Worm (Caenorhabditis elegans) whole organism, L2 larva: Measurements from ENCODE around the gene F56C4.1.

Source experiments
- ZK546.5 ChIP-seq: sonication (generic microtip); optimal IDR thresholded peaks from 2 replicates; lab custom pipeline; 2017; ENCODE audit warnings: missing biosample characterization, missing genetic modification characterization
- lsy-2 ChIP-seq, 2 experiments: fragments of 150-350 bp in 1 of 2; sonication (generic microtip) in 1 of 2; optimal IDR thresholded peaks; 2 replicates each; lab custom pipeline; 2014 to 2017; ENCODE audit warnings: missing biosample characterization in 2 of 2, missing genetic modification characterization in 2 of 2
- snpc-4 ChIP-seq: fragments of 150-350 bp; optimal IDR thresholded peaks from 2 replicates; lab custom pipeline; 2014; ENCODE audit warnings: missing biosample characterization, missing genetic modification characterization
- ztf-11 ChIP-seq: sonication (generic microtip); optimal IDR thresholded peaks from 2 replicates; lab custom pipeline; 2017; ENCODE audit warnings: missing biosample characterization, missing genetic modification characterization

- no peak for TF ChIP-seq lsy-2 (tag; optimal IDR thresholded peaks at IDR 0.05; lab: Kevin White, UChicago)
- no peak for TF ChIP-seq ZK546.5 (tag; lab: Kevin White, UChicago)
- TF ChIP-seq ztf-11 = no peak
- no peak for TF ChIP-seq snpc-4 (tag; lab: Kevin White, UChicago)
Measured at ce11 chrIV:10612281-10612680, 24.5 kb upstream of the F56C4.1 start.
